Fruit fly (Drosophila melanogaster) Kc167 (cell line): ENCODE results near the gene CG11367.

Experiments used
- psq ChIP-seq: fragments of >200 bp; optimal IDR thresholded peaks from 2 replicates; lab custom pipeline; 2017; ENCODE audit warnings: missing external identifiers
- ttk ChIP-seq: sonication (Bioruptor generic); optimal IDR thresholded peaks from 2 replicates; lab custom pipeline; 2017; ENCODE audit warnings: missing external identifiers

- TF ChIP-seq psq, result no peak
- TF ChIP-seq ttk, result no peak
Measured at dm6 chr3L:22774479-22774878, 46.6 kb downstream of the CG11367 start.
